Worm (Caenorhabditis elegans) whole organism, late embryonic: ENCODE measurements around the gene C04E12.4.

Experiments used
- C08G9.2 ChIP-seq: sonication (generic microtip); optimal IDR thresholded peaks from 2 replicates; lab custom pipeline; 2016; ENCODE audit warnings: mild to moderate bottlenecking, missing genetic modification characterization, moderate library complexity, missing compliant biosample characterization
- ceh-19 ChIP-seq: fragments of 200-800 bp; sonication (Bioruptor generic); optimal IDR thresholded peaks from 2 replicates; lab custom pipeline; 2018; ENCODE audit warnings: mild to moderate bottlenecking, missing genetic modification characterization, missing compliant biosample characterization
- ceh-31 ChIP-seq: sonication (generic microtip); optimal IDR thresholded peaks from 2 replicates; lab custom pipeline; 2016; ENCODE audit warnings: missing genetic modification characterization, missing compliant biosample characterization
- dve-1 ChIP-seq: sonication (generic microtip); optimal IDR thresholded peaks from 2 replicates; lab custom pipeline; 2017; ENCODE audit warnings: antibody characterized with exemption, mild to moderate bottlenecking, missing genetic modification characterization, missing compliant biosample characterization
- fkh-10 ChIP-seq: fragments of 150-350 bp; optimal IDR thresholded peaks from 2 replicates; lab custom pipeline; 2014; ENCODE audit warnings: missing biosample characterization, missing genetic modification reagents, missing genetic modification characterization
- nfya-1 ChIP-seq: sonication (generic microtip); optimal IDR thresholded peaks from 2 replicates; lab custom pipeline; 2017; ENCODE audit warnings: missing genetic modification characterization, mild to moderate bottlenecking, missing compliant biosample characterization, antibody characterized with exemption, moderate library complexity
- pag-3 ChIP-seq: sonication (generic microtip); optimal IDR thresholded peaks from 2 replicates; lab custom pipeline; 2016; ENCODE audit warnings: missing compliant biosample characterization, missing genetic modification characterization, borderline replicate concordance
- pqm-1 ChIP-seq: sonication (generic microtip); optimal IDR thresholded peaks from 2 replicates; lab custom pipeline; 2016; ENCODE audit warnings: missing genetic modification characterization, missing compliant biosample characterization
- rnt-1 ChIP-seq: sonication (generic microtip); optimal IDR thresholded peaks from 2 replicates; lab custom pipeline; 2016; ENCODE audit warnings: missing genetic modification characterization, missing compliant biosample characterization
- tbx-2 ChIP-seq: sonication (generic microtip); optimal IDR thresholded peaks from 2 replicates; lab custom pipeline; 2016; ENCODE audit warnings: missing genetic modification characterization, missing compliant biosample characterization
- ttx-3 ChIP-seq: sonication (generic microtip); optimal IDR thresholded peaks from 2 replicates; lab custom pipeline; 2016; ENCODE audit warnings: missing genetic modification reagents, missing genetic modification characterization, missing compliant biosample characterization
- zip-5 ChIP-seq: sonication (generic microtip); optimal IDR thresholded peaks from 2 replicates; lab custom pipeline; 2016; ENCODE audit warnings: missing genetic modification characterization, missing compliant biosample characterization

- TF ChIP-seq nfya-1 (tag; lab: Kevin White, UChicago) (no peak), fkh-10 (GFP tag; lab: Kevin White, UChicago) (no peak), pqm-1 (tag; lab: Kevin White, UChicago) (no peak), ceh-31 (tag; lab: Kevin White, UChicago) (no peak), rnt-1 (tag; lab: Kevin White, UChicago) (no peak), C08G9.2 (tag; lab: Kevin White, UChicago) (no peak), pag-3 (tag; lab: Kevin White, UChicago) (no peak), tbx-2 (tag; lab: Kevin White, UChicago) (no peak), dve-1 (tag; lab: Kevin White, UChicago) (no peak), zip-5 (tag; lab: Kevin White, UChicago) (no peak), ceh-19 (GFP tag; lab: Kevin White, UChicago) (no peak), ttx-3 (tag; lab: Kevin White, UChicago) (no peak)
Observed at ce11 chrV:3349877-3350276, 12.7 kb upstream of the C04E12.4 start, which contains the start of gene C17B7.15.
